Fruit fly (Drosophila melanogaster) whole organism, embryonic: ENCODE results near the gene Oatp30B.

Experiments used
- CG10654 ChIP-seq: fragments of 200-800 bp; sonication (Bioruptor generic); optimal IDR thresholded peaks from 2 replicates; lab custom pipeline; 2016; ENCODE audit warnings: missing biosample characterization, missing genetic modification characterization
- CG11398 ChIP-seq: fragments of 200-800 bp; sonication (Bioruptor generic); optimal IDR thresholded peaks from 2 replicates; lab custom pipeline; 2016; ENCODE audit warnings: missing biosample characterization, missing genetic modification characterization
- CG11456 ChIP-seq: fragments of 200-800 bp; sonication (Bioruptor generic); IDR thresholded peaks from 3 replicates; pipeline ENCODE4 v1.3.6; 2022; ENCODE audit warnings: missing biosample characterization, missing genetic modification characterization
- CG12219 ChIP-seq: fragments of 200-800 bp; sonication (Bioruptor generic); optimal IDR thresholded peaks from 3 replicates; lab custom pipeline; 2018; ENCODE audit warnings: missing biosample characterization, mild to moderate bottlenecking, missing genetic modification characterization
- CG13123 ChIP-seq: fragments of 200-800 bp; sonication (Bioruptor generic); optimal IDR thresholded peaks from 2 replicates; lab custom pipeline; 2016; ENCODE audit warnings: missing biosample characterization, missing genetic modification characterization
- CG13296 ChIP-seq: fragments of 200-800 bp; sonication (Bioruptor generic); optimal IDR thresholded peaks from 3 replicates; lab custom pipeline; 2018; ENCODE audit warnings: missing biosample characterization, mild to moderate bottlenecking, missing genetic modification characterization
- CG15011 ChIP-seq: fragments of 200-800 bp; sonication (Bioruptor generic); optimal IDR thresholded peaks from 3 replicates; lab custom pipeline; 2018; ENCODE audit warnings: missing biosample characterization, mild to moderate bottlenecking, missing genetic modification characterization
- CG15479 ChIP-seq: fragments of 200-800 bp; sonication (Bioruptor generic); optimal IDR thresholded peaks from 3 replicates; lab custom pipeline; 2019; ENCODE audit warnings: missing biosample characterization, mild to moderate bottlenecking, missing genetic modification characterization, moderate library complexity
- CG15514 ChIP-seq: fragments of 200-800 bp; sonication (Bioruptor generic); optimal IDR thresholded peaks from 3 replicates; lab custom pipeline; 2017; ENCODE audit warnings: missing biosample characterization, missing genetic modification characterization, mild to moderate bottlenecking, moderate library complexity, missing genetic modification reagents
- CG1647 ChIP-seq: fragments of 200-800 bp; sonication (Bioruptor generic); optimal IDR thresholded peaks from 3 replicates; lab custom pipeline; 2016; ENCODE audit warnings: missing biosample characterization, missing genetic modification characterization
- CG17359 ChIP-seq: fragments of 200-800 bp; sonication (Bioruptor generic); optimal IDR thresholded peaks from 3 replicates; lab custom pipeline; 2018; ENCODE audit warnings: missing biosample characterization, mild to moderate bottlenecking, missing genetic modification characterization, moderate library complexity
- CG17385 ChIP-seq: fragments of 200-800 bp; sonication (Bioruptor generic); optimal IDR thresholded peaks from 3 replicates; lab custom pipeline; 2018; ENCODE audit warnings: missing biosample characterization, mild to moderate bottlenecking, missing genetic modification characterization
- CG34224 ChIP-seq: fragments of 200-800 bp; sonication (Bioruptor generic); IDR thresholded peaks from 3 replicates; pipeline ENCODE4 v1.3.6; 2022; ENCODE audit warnings: missing biosample characterization, missing genetic modification characterization; ENCODE audit not compliant: partially characterized antibody
- CG34422 ChIP-seq: fragments of 200-800 bp; sonication (Bioruptor generic); IDR thresholded peaks from 3 replicates; pipeline ENCODE4 v1.3.6; 2022; ENCODE audit warnings: missing biosample characterization, missing genetic modification characterization
- CG4328 ChIP-seq: fragments of 200-800 bp; sonication (Bioruptor generic); optimal IDR thresholded peaks from 3 replicates; lab custom pipeline; 2017; ENCODE audit warnings: missing biosample characterization, missing genetic modification reagents, missing genetic modification characterization
- CG6854 ChIP-seq: fragments of 200-800 bp; sonication (Bioruptor generic); optimal IDR thresholded peaks from 3 replicates; lab custom pipeline; 2017; ENCODE audit warnings: missing biosample characterization, mild to moderate bottlenecking, missing genetic modification characterization
- CG7271 ChIP-seq: fragments of 200-800 bp; sonication (Bioruptor generic); optimal IDR thresholded peaks from 2 replicates; lab custom pipeline; 2018; ENCODE audit warnings: missing biosample characterization, mild to moderate bottlenecking, missing genetic modification characterization, moderate library complexity
- CG7372 ChIP-seq: fragments of 200-800 bp; sonication (Bioruptor generic); IDR thresholded peaks from 2 replicates; pipeline ENCODE4 v1.3.6; 2022; ENCODE audit warnings: missing biosample characterization, missing genetic modification characterization
- CG8089 ChIP-seq: fragments of 200-800 bp; sonication (Bioruptor generic); optimal IDR thresholded peaks from 3 replicates; lab custom pipeline; 2016; ENCODE audit warnings: missing biosample characterization, missing genetic modification characterization
- CG8944 ChIP-seq: fragments of 200-800 bp; sonication (Bioruptor generic); optimal IDR thresholded peaks from 3 replicates; lab custom pipeline; 2016; ENCODE audit warnings: missing biosample characterization, missing genetic modification characterization
- CG9437 ChIP-seq: fragments of 200-800 bp; sonication (Bioruptor generic); optimal IDR thresholded peaks from 2 replicates; lab custom pipeline; 2018; ENCODE audit warnings: missing biosample characterization, mild to moderate bottlenecking, missing genetic modification characterization
- CG9609 ChIP-seq: fragments of 200-800 bp; sonication (Bioruptor generic); optimal IDR thresholded peaks from 3 replicates; lab custom pipeline; 2016; ENCODE audit warnings: missing biosample characterization, missing genetic modification characterization
- CTCF ChIP-seq: fragments of 200-800 bp; sonication (Bioruptor generic); optimal IDR thresholded peaks from 2 replicates; lab custom pipeline; 2017; ENCODE audit warnings: missing biosample characterization, mild to moderate bottlenecking, missing genetic modification characterization, moderate library complexity
- Eip74EF ChIP-seq, 2 experiments: fragments of 200-800 bp in 1 of 2; fragments of >200 bp in 1 of 2; sonication (Bioruptor generic) in 1 of 2; optimal IDR thresholded peaks; 2 replicates each; lab custom pipeline; 2017 to 2019; ENCODE audit warnings: missing biosample characterization in 2 of 2, missing genetic modification characterization in 2 of 2, mild to moderate bottlenecking in 1 of 2, moderate library complexity in 1 of 2
- Ets65A ChIP-seq: fragments of 200-800 bp; sonication (Bioruptor generic); peaks from one replicate; lab custom pipeline; 2016; ENCODE audit warnings: missing biosample characterization, missing genetic modification characterization
- HLH3B ChIP-seq: fragments of 200-800 bp; sonication (Bioruptor generic); IDR thresholded peaks from 2 replicates; pipeline ENCODE4 v1.3.6; 2022; ENCODE audit warnings: missing biosample characterization, missing genetic modification characterization
- Nf-YC ChIP-seq: fragments of 200-800 bp; optimal IDR thresholded peaks from 3 replicates; lab custom pipeline; 2019; ENCODE audit warnings: missing biosample characterization, mild to moderate bottlenecking, missing genetic modification characterization, moderate library complexity
- Scr ChIP-seq: fragments of 200-800 bp; sonication (Bioruptor generic); IDR thresholded peaks from 2 replicates; pipeline ENCODE4 v1.3.6; 2022; ENCODE audit warnings: missing biosample characterization, missing genetic modification characterization; ENCODE audit not compliant: partially characterized antibody
- Sox102F ChIP-seq: fragments of 200-800 bp; sonication (Bioruptor generic); optimal IDR thresholded peaks from 2 replicates; lab custom pipeline; 2018; ENCODE audit warnings: missing biosample characterization, mild to moderate bottlenecking, missing genetic modification characterization, moderate library complexity
- Usf ChIP-seq: fragments of 200-800 bp; sonication (Bioruptor generic); optimal IDR thresholded peaks from 2 replicates; lab custom pipeline; 2017; ENCODE audit warnings: missing genotype, missing biosample characterization, missing genetic modification characterization
- YL-1 ChIP-seq: fragments of 200-800 bp; sonication (Bioruptor generic); optimal IDR thresholded peaks from 3 replicates; lab custom pipeline; 2017; ENCODE audit warnings: missing biosample characterization, mild to moderate bottlenecking, missing genetic modification characterization
- ase ChIP-seq: fragments of 200-800 bp; sonication (Bioruptor generic); IDR thresholded peaks from 3 replicates; pipeline ENCODE4 v1.3.6; 2022; ENCODE audit warnings: missing biosample characterization, missing genetic modification characterization
- bowl ChIP-seq: fragments of 200-800 bp; sonication (Bioruptor generic); IDR thresholded peaks from 2 replicates; pipeline ENCODE4 v1.3.6; 2022; ENCODE audit warnings: missing biosample characterization, missing genetic modification characterization
- cato ChIP-seq: fragments of 200-800 bp; sonication (Bioruptor generic); optimal IDR thresholded peaks from 2 replicates; lab custom pipeline; 2016; ENCODE audit warnings: missing biosample characterization, missing genetic modification characterization, borderline replicate concordance
- caup ChIP-seq: fragments of 200-800 bp; sonication (Bioruptor generic); optimal IDR thresholded peaks from 3 replicates; lab custom pipeline; 2017; ENCODE audit warnings: missing biosample characterization, mild to moderate bottlenecking, missing genetic modification characterization, moderate library complexity; ENCODE audit not compliant: severe bottlenecking
- disco-r ChIP-seq: fragments of 200-800 bp; sonication (Bioruptor generic); optimal IDR thresholded peaks from 2 replicates; lab custom pipeline; 2016; ENCODE audit warnings: missing biosample characterization, missing genetic modification characterization
- dysf ChIP-seq: fragments of 200-800 bp; sonication (Bioruptor generic); IDR thresholded peaks from 3 replicates; pipeline ENCODE4 v1.3.6; 2022; ENCODE audit warnings: missing biosample characterization, missing genetic modification characterization
- eve ChIP-seq, 2 experiments: fragments of >200 bp; optimal IDR thresholded peaks; 2 replicates each; lab custom pipeline; 2017; ENCODE audit warnings: missing biosample characterization in 2 of 2, missing genetic modification characterization in 2 of 2
- ewg ChIP-seq: fragments of 200-800 bp; sonication (Bioruptor generic); optimal IDR thresholded peaks from 3 replicates; lab custom pipeline; 2017; ENCODE audit warnings: mild to moderate bottlenecking, missing biosample characterization, missing genetic modification reagents, missing genetic modification characterization
- fd64A ChIP-seq: fragments of 200-800 bp; sonication (Bioruptor generic); optimal IDR thresholded peaks from 3 replicates; lab custom pipeline; 2018; ENCODE audit warnings: missing biosample characterization, mild to moderate bottlenecking, missing genetic modification characterization
- gce ChIP-seq: fragments of 200-800 bp; sonication (Bioruptor generic); IDR thresholded peaks from 3 replicates; pipeline ENCODE4 v1.3.6; 2022; ENCODE audit warnings: missing biosample characterization, missing genetic modification characterization
- klu ChIP-seq: fragments of 200-800 bp; sonication (Bioruptor generic); IDR thresholded peaks from 2 replicates; pipeline ENCODE4 v1.3.6; 2022; ENCODE audit warnings: missing biosample characterization, missing genetic modification characterization
- lilli ChIP-seq: fragments of 200-800 bp; sonication (Bioruptor generic); optimal IDR thresholded peaks from 3 replicates; lab custom pipeline; 2016; ENCODE audit warnings: missing biosample characterization, missing genetic modification characterization
- lmd ChIP-seq: fragments of 200-800 bp; sonication (Bioruptor generic); IDR thresholded peaks from 2 replicates; pipeline ENCODE4 v1.3.6; 2022; ENCODE audit warnings: missing biosample characterization, missing genetic modification characterization
- maf-S ChIP-seq: fragments of 200-800 bp; sonication (Bioruptor generic); optimal IDR thresholded peaks from 2 replicates; lab custom pipeline; 2016; ENCODE audit warnings: missing biosample characterization, missing genetic modification characterization
- nmo ChIP-seq: fragments of 200-800 bp; sonication (Bioruptor generic); optimal IDR thresholded peaks from 2 replicates; lab custom pipeline; 2018; ENCODE audit warnings: missing biosample characterization, mild to moderate bottlenecking, missing genetic modification characterization, moderate library complexity
- prd ChIP-seq, 3 experiments: fragments of >200 bp in 2 of 3; fragments of 200-800 bp in 1 of 3; sonication (Bioruptor generic) in 1 of 3; optimal IDR thresholded peaks in 2 of 3; IDR thresholded peaks in 1 of 3; 2 replicates in 2 of 3; 3 replicates in 1 of 3; pipeline versions ENCODE4 v1.3.6 to Lab custom; 2017 to 2022; ENCODE audit warnings: missing biosample characterization in 1 of 3, missing genetic modification characterization in 1 of 3
- tll ChIP-seq, 2 experiments: fragments of 200-800 bp in 1 of 2; fragments of >200 bp in 1 of 2; sonication (Bioruptor generic) in 1 of 2; optimal IDR thresholded peaks; 2 replicates each; lab custom pipeline; 2017 to 2019; ENCODE audit warnings: missing biosample characterization in 2 of 2, missing genetic modification characterization in 2 of 2, mild to moderate bottlenecking in 1 of 2, moderate library complexity in 1 of 2
- trem ChIP-seq: fragments of 200-800 bp; optimal IDR thresholded peaks from 3 replicates; lab custom pipeline; 2019; ENCODE audit warnings: missing biosample characterization, mild to moderate bottlenecking, missing genetic modification characterization, moderate library complexity
- twi ChIP-seq: fragments of 200-800 bp; optimal IDR thresholded peaks from 2 replicates; lab custom pipeline; 2019; ENCODE audit warnings: missing biosample characterization, mild to moderate bottlenecking, missing genetic modification characterization, moderate library complexity

Gene Oatp30B

DNA sequence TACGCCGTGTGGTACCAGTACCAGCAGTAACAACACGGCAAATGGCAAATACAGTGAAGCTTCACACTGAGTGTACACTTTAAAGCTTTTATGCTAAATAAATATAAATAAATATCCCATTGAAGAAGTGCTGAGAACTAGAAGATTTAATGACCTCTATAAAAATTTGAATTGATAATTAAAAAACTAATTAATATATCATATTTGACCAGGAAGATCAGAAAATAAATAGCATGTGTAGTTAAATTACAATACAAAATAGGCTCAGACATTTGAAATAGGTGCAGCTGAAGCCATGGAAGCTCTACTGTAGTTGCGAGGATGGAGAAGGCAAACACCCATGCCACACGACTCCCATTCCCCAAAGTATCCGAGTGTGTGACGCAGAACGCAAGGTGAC is 43.5 kb downstream of the Oatp30B start (continued):
- TF ChIP-seq CG9437 (peak; percentile 16), lilli (peak; percentile 37), gce (GFP tag; lab: Robert Waterston, UW) (no peak), CG7271 (no peak), caup (GFP tag; lab: Kevin White, UChicago) (peak; percentile 0), disco-r (GFP tag; lab: Kevin White, UChicago) (no peak), Eip74EF (GFP tag; optimal IDR thresholded peaks at IDR 0.05; lab: Kevin White, UChicago) (peak in 1 of 2 experiments; percentile 25), lmd (peak; percentile 59), CG9609 (no peak), Usf (no peak), CG11398 (no peak), ewg (GFP tag; lab: Kevin White, UChicago) (peak; percentile 20), Nf-YC (tag; lab: Kevin White, UChicago) (peak; percentile 26), CG15514 (GFP tag; lab: Kevin White, UChicago) (peak; percentile 16), CG6854 (peak; percentile 46), CTCF (GFP tag; lab: Kevin White, UChicago) (no peak), Ets65A (GFP tag; lab: Kevin White, UChicago) (peak; percentile 83), CG15479 (GFP tag; lab: Kevin White, UChicago) (no peak), CG34224 (GFP tag; lab: Robert Waterston, UW) (no peak), eve (GFP tag; optimal IDR thresholded peaks at IDR 0.05; lab: Kevin White, UChicago) (peak in 1 of 2 experiments; percentile 31), CG15011 (GFP tag; lab: Kevin White, UChicago) (no peak), cato (no peak), fd64A (GFP tag; lab: Kevin White, UChicago) (no peak), CG17359 (tag; lab: Kevin White, UChicago) (peak; percentile 53), CG34422 (GFP tag; lab: Robert Waterston, UW) (0 out of 3 replicates have a peak, but pooled peaks have one; percentile 18), dysf (GFP tag; lab: Robert Waterston, UW) (peak; percentile 64; the same call in 2 of the 3 replicates), HLH3B (peak; percentile 44; the same call in 1 of the 2 replicates), CG4328 (GFP tag; lab: Kevin White, UChicago) (peak; percentile 10), twi (tag; lab: Kevin White, UChicago) (no peak), CG13123 (GFP tag; lab: Kevin White, UChicago) (no peak), Sox102F (GFP tag; lab: Kevin White, UChicago) (peak; percentile 68), CG17385 (GFP tag; lab: Kevin White, UChicago) (peak; percentile 40), ase (GFP tag; lab: Robert Waterston, UW) (no peak), CG10654 (GFP tag; lab: Kevin White, UChicago) (peak; percentile 31), Scr (no peak), prd (optimal IDR thresholded peaks at IDR 0.05; lab: Kevin White, UChicago) (no peak), prd (GFP tag; IDR thresholded peaks at IDR 0.05; lab: Robert Waterston, UW) (peak; percentile 29; the same call in 1 of the 3 replicates), trem (tag; lab: Kevin White, UChicago) (no peak), tll (GFP tag; optimal IDR thresholded peaks at IDR 0.05; lab: Kevin White, UChicago) (no peak), CG12219 (GFP tag; lab: Kevin White, UChicago) (peak; percentile 17), CG8944 (no peak), YL-1 (GFP tag; lab: Kevin White, UChicago) (no peak), maf-S (GFP tag; lab: Kevin White, UChicago) (no peak), CG1647 (no peak), CG8089 (GFP tag; lab: Kevin White, UChicago) (no peak), klu (GFP tag; lab: Robert Waterston, UW) (peak; percentile 10; the same call in 1 of the 2 replicates), CG13296 (peak; percentile 49), nmo (GFP tag; lab: Kevin White, UChicago) (peak; percentile 54), CG11456 (GFP tag; lab: Robert Waterston, UW) (no peak), bowl (GFP tag; lab: Robert Waterston, UW) (no peak), CG7372 (GFP tag; lab: Robert Waterston, UW) (no peak)
